Worm (Caenorhabditis elegans) whole organism, L1 larva: ENCODE data around the gene vps-22.

Source experiments
- C04F5.9 ChIP-seq: sonication (generic microtip); optimal IDR thresholded peaks from 2 replicates; lab custom pipeline; 2016; ENCODE audit warnings: missing genetic modification characterization, missing compliant biosample characterization
- C16A3.4 ChIP-seq: fragments of 150-350 bp; optimal IDR thresholded peaks from 2 replicates; lab custom pipeline; 2014; ENCODE audit warnings: missing biosample characterization, missing genetic modification characterization
- C34B4.2 ChIP-seq: sonication (generic microtip); optimal IDR thresholded peaks from 2 replicates; lab custom pipeline; 2017; ENCODE audit warnings: mild to moderate bottlenecking, missing genetic modification characterization, missing compliant biosample characterization
- Y116A8C.19 ChIP-seq: sonication (generic microtip); optimal IDR thresholded peaks from 2 replicates; lab custom pipeline; 2016; ENCODE audit warnings: missing compliant biosample characterization, missing genetic modification characterization, borderline replicate concordance
- ama-1 ChIP-seq: fragments of 150-350 bp; optimal IDR thresholded peaks from 2 replicates; lab custom pipeline; 2014
- ceh-63 ChIP-seq: fragments of 200-800 bp; sonication (Bioruptor generic); optimal IDR thresholded peaks from 2 replicates; lab custom pipeline; 2018; ENCODE audit warnings: mild to moderate bottlenecking, missing genetic modification characterization, missing compliant biosample characterization
- ceh-8 ChIP-seq: fragments of 200-800 bp; sonication (Bioruptor generic); optimal IDR thresholded peaks from 2 replicates; lab custom pipeline; 2018; ENCODE audit warnings: mild to moderate bottlenecking, missing genetic modification characterization, moderate library complexity, missing compliant biosample characterization
- ceh-82 ChIP-seq, 3 experiments: fragments of 150-350 bp in 1 of 3; sonication (generic microtip) in 2 of 3; optimal IDR thresholded peaks; 2 replicates each; lab custom pipeline; 2014 to 2017; ENCODE audit warnings: missing biosample characterization in 3 of 3, missing genetic modification characterization in 3 of 3
- ceh-88 ChIP-seq: fragments of 200-800 bp; sonication (Bioruptor generic); IDR thresholded peaks from 2 replicates; pipeline ENCODE4 v1.3.6; 2022; ENCODE audit warnings: missing genetic modification characterization, missing compliant biosample characterization
- ceh-90 ChIP-seq: sonication (generic microtip); optimal IDR thresholded peaks from 2 replicates; lab custom pipeline; 2016; ENCODE audit warnings: missing genetic modification characterization, missing compliant biosample characterization
- ces-1 ChIP-seq: fragments of 150-350 bp; optimal IDR thresholded peaks from 2 replicates; lab custom pipeline; 2014; ENCODE audit warnings: missing biosample characterization, missing genetic modification reagents, missing genetic modification characterization
- dpl-1 ChIP-seq, 3 experiments: fragments of 150-350 bp in 2 of 3; sonication (generic microtip) in 1 of 3; optimal IDR thresholded peaks; 2 replicates each; lab custom pipeline; 2014 to 2017; ENCODE audit warnings: missing biosample characterization in 3 of 3, missing genetic modification characterization in 3 of 3, missing genetic modification reagents in 3 of 3
- efl-1 ChIP-seq, 4 experiments: fragments of 150-350 bp; optimal IDR thresholded peaks in 3 of 4; peaks in 1 of 4; 1 replicate in 1 of 4; 2 replicates in 3 of 4; lab custom pipeline; 2014; ENCODE audit warnings: missing biosample characterization in 2 of 4, missing genetic modification characterization in 2 of 4, missing genetic modification reagents in 2 of 4
- efl-3 ChIP-seq: fragments of 200-800 bp; sonication (Bioruptor generic); optimal IDR thresholded peaks from 2 replicates; lab custom pipeline; 2018; ENCODE audit warnings: mild to moderate bottlenecking, missing genetic modification characterization, missing compliant biosample characterization
- elt-2 ChIP-seq: sonication (generic microtip); optimal IDR thresholded peaks from 2 replicates; lab custom pipeline; 2016; ENCODE audit warnings: missing genetic modification characterization, mild to moderate bottlenecking, inconsistent platforms, missing compliant biosample characterization, missing genetic modification reagents
- elt-3 ChIP-seq, 6 experiments: fragments of 150-350 bp in 1 of 6; sonication (generic microtip); optimal IDR thresholded peaks; 2 replicates each; lab custom pipeline; 2017 to 2018; ENCODE audit warnings: missing biosample characterization in 6 of 6, missing genetic modification characterization in 6 of 6, inconsistent platforms in 1 of 6
- ets-5 ChIP-seq: fragments of 200-800 bp; sonication (Bioruptor generic); IDR thresholded peaks from 2 replicates; pipeline ENCODE4 v1.3.6; 2022; ENCODE audit warnings: missing genetic modification characterization, missing compliant biosample characterization
- fkh-4 ChIP-seq: sonication (generic microtip); optimal IDR thresholded peaks from 2 replicates; lab custom pipeline; 2016; ENCODE audit warnings: missing compliant biosample characterization, missing genetic modification characterization, borderline replicate concordance
- fos-1 ChIP-seq: fragments of 150-350 bp; optimal IDR thresholded peaks from 2 replicates; lab custom pipeline; 2014; ENCODE audit warnings: missing biosample characterization, missing genetic modification characterization
- grh-1 ChIP-seq: fragments of 200-800 bp; sonication (Bioruptor generic); IDR thresholded peaks from 2 replicates; pipeline ENCODE4 v1.3.6; 2022; ENCODE audit warnings: missing genetic modification reagents, missing genetic modification characterization, missing compliant biosample characterization
- hlh-4 ChIP-seq: sonication (generic microtip); optimal IDR thresholded peaks from 2 replicates; lab custom pipeline; 2016; ENCODE audit warnings: mild to moderate bottlenecking, missing genetic modification characterization, missing compliant biosample characterization
- isw-1 ChIP-seq: fragments of 200-800 bp; sonication (Bioruptor generic); IDR thresholded peaks from 2 replicates; pipeline ENCODE4 v1.3.6; 2022; ENCODE audit warnings: missing genetic modification characterization, missing compliant biosample characterization
- lin-13 ChIP-seq: fragments of 150-350 bp; optimal IDR thresholded peaks from 2 replicates; lab custom pipeline; 2014; ENCODE audit warnings: missing biosample characterization, missing genetic modification reagents, missing genetic modification characterization
- lin-14 ChIP-seq: fragments of 200-800 bp; sonication (Bioruptor generic); optimal IDR thresholded peaks from 2 replicates; lab custom pipeline; 2018; ENCODE audit warnings: mild to moderate bottlenecking, missing genetic modification characterization, moderate library complexity, missing compliant biosample characterization
- lin-15B ChIP-seq: fragments of 150-350 bp; sonication (generic microtip); optimal IDR thresholded peaks from 3 replicates; lab custom pipeline; 2014; ENCODE audit warnings: missing biosample characterization, missing genetic modification characterization
- lin-35 ChIP-seq, 2 experiments: fragments of 150-350 bp; optimal IDR thresholded peaks; 2 replicates each; lab custom pipeline; 2014; ENCODE audit warnings: missing biosample characterization in 2 of 2, missing genetic modification characterization in 2 of 2, missing genetic modification reagents in 2 of 2
- lin-39 ChIP-seq: fragments of 150-350 bp; optimal IDR thresholded peaks from 2 replicates; lab custom pipeline; 2014; ENCODE audit warnings: missing biosample characterization, missing genetic modification reagents, missing genetic modification characterization
- lsy-2 ChIP-seq, 2 experiments: fragments of 150-350 bp; optimal IDR thresholded peaks; 2 replicates each; lab custom pipeline; 2014; ENCODE audit warnings: missing biosample characterization in 2 of 2, missing genetic modification characterization in 2 of 2
- mdl-1 ChIP-seq, 2 experiments: fragments of 150-350 bp; optimal IDR thresholded peaks; 2 replicates each; lab custom pipeline; 2014 to 2017; ENCODE audit warnings: missing biosample characterization in 2 of 2, missing genetic modification characterization in 2 of 2, inconsistent platforms in 1 of 2
- mef-2 ChIP-seq: fragments of 150-350 bp; optimal IDR thresholded peaks from 2 replicates; lab custom pipeline; 2014; ENCODE audit warnings: missing biosample characterization, missing genetic modification characterization
- nhr-11 ChIP-seq: fragments of 150-350 bp; optimal IDR thresholded peaks from 2 replicates; lab custom pipeline; 2014; ENCODE audit warnings: missing biosample characterization, missing genetic modification characterization
- nhr-12 ChIP-seq: sonication (generic microtip); optimal IDR thresholded peaks from 2 replicates; lab custom pipeline; 2017; ENCODE audit warnings: missing biosample characterization, missing genetic modification characterization
- nhr-237 ChIP-seq: fragments of 150-350 bp; optimal IDR thresholded peaks from 2 replicates; lab custom pipeline; 2014; ENCODE audit warnings: missing biosample characterization, missing genetic modification characterization
- nhr-28 ChIP-seq: fragments of 150-350 bp; optimal IDR thresholded peaks from 2 replicates; lab custom pipeline; 2014; ENCODE audit warnings: missing biosample characterization, missing genetic modification characterization
- nhr-47 ChIP-seq: sonication (generic microtip); optimal IDR thresholded peaks from 2 replicates; lab custom pipeline; 2016; ENCODE audit warnings: mild to moderate bottlenecking, missing genetic modification characterization, moderate library complexity, missing compliant biosample characterization
- nhr-76 ChIP-seq: sonication (generic microtip); optimal IDR thresholded peaks from 2 replicates; lab custom pipeline; 2017; ENCODE audit warnings: missing biosample characterization, missing genetic modification characterization
- nhr-77 ChIP-seq: fragments of 150-350 bp; optimal IDR thresholded peaks from 2 replicates; lab custom pipeline; 2014; ENCODE audit warnings: missing biosample characterization, missing genetic modification characterization
- nhr-84 ChIP-seq: sonication (generic microtip); optimal IDR thresholded peaks from 2 replicates; lab custom pipeline; 2017; ENCODE audit warnings: missing biosample characterization, missing genetic modification characterization
- nhr-90 ChIP-seq: sonication (generic microtip); optimal IDR thresholded peaks from 2 replicates; lab custom pipeline; 2016; ENCODE audit warnings: mild to moderate bottlenecking, missing genetic modification characterization, missing compliant biosample characterization; ENCODE audit not compliant: poor library complexity
- pax-3 ChIP-seq: fragments of 200-800 bp; sonication (Bioruptor generic); optimal IDR thresholded peaks from 2 replicates; lab custom pipeline; 2018; ENCODE audit warnings: mild to moderate bottlenecking, missing genetic modification characterization, moderate library complexity, missing compliant biosample characterization
- rnt-1 ChIP-seq: sonication (generic microtip); optimal IDR thresholded peaks from 2 replicates; lab custom pipeline; 2016; ENCODE audit warnings: mild to moderate bottlenecking, missing genetic modification characterization, moderate library complexity, missing compliant biosample characterization
- skn-1 ChIP-seq: fragments of 150-350 bp; optimal IDR thresholded peaks from 2 replicates; lab custom pipeline; 2014; ENCODE audit warnings: missing biosample characterization, missing genetic modification characterization
- snpc-4 ChIP-seq: fragments of 150-350 bp; optimal IDR thresholded peaks from 2 replicates; lab custom pipeline; 2014; ENCODE audit warnings: missing biosample characterization, missing genetic modification characterization
- sox-4 ChIP-seq: sonication (generic microtip); optimal IDR thresholded peaks from 2 replicates; lab custom pipeline; 2016; ENCODE audit warnings: missing genetic modification characterization, missing compliant biosample characterization
- unc-30 ChIP-seq: sonication (generic microtip); optimal IDR thresholded peaks from 2 replicates; lab custom pipeline; 2017; ENCODE audit warnings: missing biosample characterization, missing genetic modification characterization
- unc-62 ChIP-seq: fragments of 150-350 bp; optimal IDR thresholded peaks from 2 replicates; lab custom pipeline; 2014; ENCODE audit warnings: missing biosample characterization, missing genetic modification reagents, missing genetic modification characterization
- unc-86 ChIP-seq: sonication (generic microtip); optimal IDR thresholded peaks from 2 replicates; lab custom pipeline; 2016; ENCODE audit warnings: missing genetic modification characterization, missing compliant biosample characterization
- vab-15 ChIP-seq: sonication (generic microtip); optimal IDR thresholded peaks from 2 replicates; lab custom pipeline; 2017; ENCODE audit warnings: missing genotype, mild to moderate bottlenecking, missing genetic modification characterization, missing compliant biosample characterization
- zag-1 ChIP-seq: fragments of 150-350 bp; optimal IDR thresholded peaks from 2 replicates; lab custom pipeline; 2014; ENCODE audit warnings: missing biosample characterization, missing genetic modification characterization
- zip-4 ChIP-seq: fragments of 200-800 bp; sonication (Bioruptor generic); optimal IDR thresholded peaks from 2 replicates; lab custom pipeline; 2018; ENCODE audit warnings: mild to moderate bottlenecking, missing genetic modification characterization, moderate library complexity, missing compliant biosample characterization
- ztf-4 ChIP-seq: fragments of 150-350 bp; optimal IDR thresholded peaks from 2 replicates; lab custom pipeline; 2014; ENCODE audit warnings: missing biosample characterization, missing genetic modification characterization

Gene vps-22

DNA sequence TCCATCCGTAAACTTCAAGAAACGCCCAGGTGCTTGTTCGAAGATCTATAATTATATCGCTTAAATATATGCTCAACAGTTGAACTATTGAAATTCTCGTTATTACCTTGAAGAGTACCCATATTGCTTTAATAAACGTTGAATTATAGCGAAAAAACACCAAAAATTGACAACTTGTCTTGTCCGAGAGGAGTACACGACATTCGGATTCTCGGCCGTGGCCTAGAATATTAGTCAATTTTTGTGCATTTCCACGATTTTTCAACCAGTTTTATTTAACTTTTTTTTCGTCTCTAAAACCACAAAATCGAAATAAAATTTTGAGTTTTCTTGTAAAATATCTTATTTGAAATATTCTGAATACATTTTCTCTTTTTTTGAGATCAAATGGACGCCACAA is 50.0 kb downstream of the vps-22 start, which contains the start of the genes F26F4.9 and cee-1 (continued):
- TF ChIP-seq unc-30 (tag; lab: Kevin White, UChicago) (no peak), rnt-1 (tag; lab: Kevin White, UChicago) (peak; percentile 96), mdl-1 (tag; optimal IDR thresholded peaks at IDR 0.05; lab: Kevin White, UChicago) (no peak), nhr-76 (tag; lab: Kevin White, UChicago) (no peak), lin-13 (GFP tag; lab: Kevin White, UChicago) (peak; percentile 21), efl-1 (optimal IDR thresholded peaks at IDR 0.05; lab: Kevin White, UChicago) (peak; percentile 63 to 79), efl-1 (GFP tag; optimal IDR thresholded peaks at IDR 0.05 in 1 of 2; lab: Kevin White, UChicago) (peak; percentile 78 to 96), ama-1 (no peak), grh-1 (GFP tag; lab: Robert Waterston, UW) (no peak), isw-1 (GFP tag; lab: Robert Waterston, UW) (peak; percentile 35), nhr-47 (tag; lab: Kevin White, UChicago) (peak; percentile 82), elt-2 (tag; lab: Kevin White, UChicago) (peak; percentile 44), unc-86 (tag; lab: Kevin White, UChicago) (peak; percentile 32), lsy-2 (tag; optimal IDR thresholded peaks at IDR 0.05; lab: Kevin White, UChicago) (peak; percentile 63 to 69), dpl-1 (GFP tag; optimal IDR thresholded peaks at IDR 0.05; lab: Kevin White, UChicago) (peak; percentile 61 to 76 (median 68)), lin-35 (GFP tag; optimal IDR thresholded peaks at IDR 0.05; lab: Kevin White, UChicago) (peak; percentile 67 to 75), nhr-11 (tag; lab: Kevin White, UChicago) (no peak), lin-39 (no peak), zag-1 (no peak), nhr-77 (no peak), snpc-4 (tag; lab: Kevin White, UChicago) (no peak), efl-3 (GFP tag; lab: Kevin White, UChicago) (no peak), nhr-237 (tag; lab: Kevin White, UChicago) (no peak), Y116A8C.19 (peak; percentile 73), ztf-4 (tag; lab: Kevin White, UChicago) (no peak), ceh-8 (GFP tag; lab: Kevin White, UChicago) (no peak), lin-14 (peak; percentile 71), C16A3.4 (tag; lab: Kevin White, UChicago) (peak; percentile 35), lin-15B (no peak), nhr-84 (tag; lab: Kevin White, UChicago) (no peak), nhr-28 (tag; lab: Kevin White, UChicago) (no peak), ceh-90 (peak; percentile 90), ceh-63 (GFP tag; lab: Kevin White, UChicago) (no peak), hlh-4 (peak; percentile 22), ceh-88 (GFP tag; lab: Robert Waterston, UW) (no peak), ceh-82 (tag; optimal IDR thresholded peaks at IDR 0.05; lab: Kevin White, UChicago) (peak in 2 of 3 experiments; percentile 19 to 47), ces-1 (no peak), elt-3 (tag; optimal IDR thresholded peaks at IDR 0.05; lab: Kevin White, UChicago) (peak in 1 of 6 experiments; percentile 14), nhr-12 (tag; lab: Kevin White, UChicago) (no peak), sox-4 (tag; lab: Kevin White, UChicago) (peak; percentile 87), ets-5 (GFP tag; lab: Robert Waterston, UW) (no peak)

DNA sequence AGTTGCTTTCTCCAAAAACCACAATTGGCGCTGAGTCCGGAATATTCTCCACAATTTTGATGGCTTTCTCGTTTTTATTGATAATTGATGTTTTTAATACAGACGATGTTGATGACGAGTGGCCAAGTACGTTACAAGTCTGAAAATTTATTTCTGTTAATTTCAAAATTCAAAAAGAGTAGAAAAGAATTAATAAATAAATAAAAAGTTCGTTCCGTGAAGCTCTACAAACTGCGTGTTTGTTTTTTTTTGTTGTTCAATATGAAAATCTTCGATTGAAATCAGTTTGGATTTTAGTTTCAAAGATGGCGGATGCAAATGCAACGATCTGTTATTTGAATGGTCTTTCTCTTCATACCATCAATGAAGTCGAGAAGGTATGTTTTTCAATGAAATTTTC is 51.3 kb downstream of the vps-22 start, which contains the start of gene F26F4.2:
F26F4.2 (plus strand) TSS at position 301 of the 400 bp plus-strand sequence.
- TF ChIP-seq ceh-63 (GFP tag; lab: Kevin White, UChicago) (no peak), ets-5 (GFP tag; lab: Robert Waterston, UW) (no peak), C04F5.9 (no peak), pax-3 (no peak), mef-2 (tag; lab: Kevin White, UChicago) (no peak), zip-4 (GFP tag; lab: Kevin White, UChicago) (no peak), C34B4.2 (tag; lab: Kevin White, UChicago) (no peak), fkh-4 (tag; lab: Kevin White, UChicago) (no peak), unc-62 (GFP tag; lab: Kevin White, UChicago) (no peak), lin-13 (GFP tag; lab: Kevin White, UChicago) (no peak), nhr-90 (tag; lab: Kevin White, UChicago) (no peak), skn-1 (tag; lab: Kevin White, UChicago) (no peak), ama-1 (no peak), sox-4 (tag; lab: Kevin White, UChicago) (no peak), nhr-77 (no peak), lin-15B (no peak), fos-1 (tag; lab: Kevin White, UChicago) (no peak), vab-15 (no peak)
